Worm (Caenorhabditis elegans) whole organism, L2 larva: ENCODE results near the gene T04F8.2.

ENCODE experiments used
- ZK546.5 ChIP-seq: sonication (generic microtip); optimal IDR thresholded peaks from 2 replicates; lab custom pipeline; 2017; ENCODE audit warnings: missing biosample characterization, missing genetic modification characterization
- ama-1 ChIP-seq: fragments of 150-350 bp; optimal IDR thresholded peaks from 2 replicates; lab custom pipeline; 2018; ENCODE audit warnings: inconsistent platforms
- fos-1 ChIP-seq: fragments of 150-350 bp; optimal IDR thresholded peaks from 2 replicates; lab custom pipeline; 2014; ENCODE audit warnings: missing biosample characterization, missing genetic modification characterization
- snpc-4 ChIP-seq: fragments of 150-350 bp; optimal IDR thresholded peaks from 2 replicates; lab custom pipeline; 2014; ENCODE audit warnings: missing biosample characterization, missing genetic modification characterization

- TF ChIP-seq snpc-4 (no peak), ama-1 (lab: Kevin White, UChicago) (no peak), fos-1 (tag; lab: Kevin White, UChicago) (peak; percentile 27), ZK546.5 (tag; lab: Kevin White, UChicago) (no peak)
Observed at ce11 chrX:11645517-11645916, 10.9 kb downstream of the T04F8.2 start.
